Fruit fly (Drosophila melanogaster) whole organism, embryonic: Measurements from ENCODE around the gene foxo.

ENCODE experiments used
- Abd-B ChIP-seq: fragments of 200-800 bp; sonication (Bioruptor generic); optimal IDR thresholded peaks from 2 replicates; lab custom pipeline; 2018; ENCODE audit warnings: missing biosample characterization, mild to moderate bottlenecking, missing genetic modification characterization, moderate library complexity
- Adf1 ChIP-seq: fragments of 200-800 bp; sonication (Bioruptor generic); IDR thresholded peaks from 2 replicates; pipeline ENCODE4 v1.3.6; 2022; ENCODE audit warnings: missing biosample characterization, missing genetic modification characterization
- Asciz ChIP-seq: fragments of 200-800 bp; sonication (Bioruptor generic); optimal IDR thresholded peaks from 2 replicates; lab custom pipeline; 2017; ENCODE audit warnings: missing biosample characterization, mild to moderate bottlenecking, missing genetic modification characterization, missing genetic modification reagents
- Atf-2 ChIP-seq: fragments of 200-800 bp; sonication (Bioruptor generic); optimal IDR thresholded peaks from 2 replicates; lab custom pipeline; 2016; ENCODE audit warnings: missing biosample characterization, missing genetic modification characterization
- CG10147 ChIP-seq: fragments of 200-800 bp; sonication (Bioruptor generic); optimal IDR thresholded peaks from 2 replicates; lab custom pipeline; 2019; ENCODE audit warnings: missing biosample characterization, mild to moderate bottlenecking, missing genetic modification characterization, moderate library complexity
- CG10654 ChIP-seq: fragments of 200-800 bp; sonication (Bioruptor generic); optimal IDR thresholded peaks from 2 replicates; lab custom pipeline; 2016; ENCODE audit warnings: missing biosample characterization, missing genetic modification characterization
- CG11456 ChIP-seq: fragments of 200-800 bp; sonication (Bioruptor generic); IDR thresholded peaks from 3 replicates; pipeline ENCODE4 v1.3.6; 2022; ENCODE audit warnings: missing biosample characterization, missing genetic modification characterization
- CG12104 ChIP-seq: fragments of 200-800 bp; sonication (Bioruptor generic); optimal IDR thresholded peaks from 3 replicates; lab custom pipeline; 2016; ENCODE audit warnings: missing biosample characterization, missing genetic modification characterization
- CG12659 ChIP-seq: fragments of 200-800 bp; sonication (Bioruptor generic); optimal IDR thresholded peaks from 3 replicates; lab custom pipeline; 2017; ENCODE audit warnings: mild to moderate bottlenecking, missing biosample characterization, missing genetic modification reagents, missing genetic modification characterization
- CG12744 ChIP-seq: fragments of 200-800 bp; sonication (Bioruptor generic); optimal IDR thresholded peaks from 2 replicates; lab custom pipeline; 2016; ENCODE audit warnings: missing biosample characterization, missing genetic modification characterization
- CG13424 ChIP-seq: fragments of 200-800 bp; sonication (Bioruptor generic); optimal IDR thresholded peaks from 2 replicates; lab custom pipeline; 2019; ENCODE audit warnings: missing biosample characterization, mild to moderate bottlenecking, missing genetic modification characterization, moderate library complexity
- CG15011 ChIP-seq: fragments of 200-800 bp; sonication (Bioruptor generic); optimal IDR thresholded peaks from 3 replicates; lab custom pipeline; 2018; ENCODE audit warnings: missing biosample characterization, mild to moderate bottlenecking, missing genetic modification characterization
- CG15479 ChIP-seq: fragments of 200-800 bp; sonication (Bioruptor generic); optimal IDR thresholded peaks from 3 replicates; lab custom pipeline; 2019; ENCODE audit warnings: missing biosample characterization, mild to moderate bottlenecking, missing genetic modification characterization, moderate library complexity
- CG16813 ChIP-seq: fragments of 200-800 bp; sonication (Bioruptor generic); IDR thresholded peaks from 3 replicates; pipeline ENCODE4 v1.3.6; 2022; ENCODE audit warnings: missing biosample characterization, missing genetic modification characterization; ENCODE audit not compliant: partially characterized antibody
- CG17359 ChIP-seq: fragments of 200-800 bp; sonication (Bioruptor generic); optimal IDR thresholded peaks from 3 replicates; lab custom pipeline; 2018; ENCODE audit warnings: missing biosample characterization, mild to moderate bottlenecking, missing genetic modification characterization, moderate library complexity
- CG1832 ChIP-seq: fragments of 200-800 bp; sonication (Bioruptor generic); optimal IDR thresholded peaks from 2 replicates; lab custom pipeline; 2017; ENCODE audit warnings: missing biosample characterization, mild to moderate bottlenecking, missing genetic modification characterization, inconsistent platforms
- CG2199 ChIP-seq: fragments of 200-800 bp; sonication (Bioruptor generic); IDR thresholded peaks from 3 replicates; pipeline ENCODE4 v1.3.6; 2022; ENCODE audit warnings: missing biosample characterization, missing genetic modification characterization
- CG2678 ChIP-seq: fragments of 200-800 bp; sonication (Bioruptor generic); optimal IDR thresholded peaks from 3 replicates; lab custom pipeline; 2019; ENCODE audit warnings: missing biosample characterization, mild to moderate bottlenecking, missing genetic modification characterization, moderate library complexity
- CG3407 ChIP-seq: fragments of 200-800 bp; sonication (Bioruptor generic); optimal IDR thresholded peaks from 2 replicates; lab custom pipeline; 2018; ENCODE audit warnings: missing biosample characterization, mild to moderate bottlenecking, missing genetic modification characterization
- CG4707 ChIP-seq: fragments of 200-800 bp; sonication (Bioruptor generic); optimal IDR thresholded peaks from 2 replicates; lab custom pipeline; 2018; ENCODE audit warnings: missing biosample characterization, mild to moderate bottlenecking, missing genetic modification characterization, moderate library complexity
- CG9876 ChIP-seq: fragments of 200-800 bp; sonication (Bioruptor generic); optimal IDR thresholded peaks from 2 replicates; lab custom pipeline; 2016; ENCODE audit warnings: missing biosample characterization, missing genetic modification characterization
- Dad ChIP-seq: fragments of 200-800 bp; sonication (Bioruptor generic); optimal IDR thresholded peaks from 3 replicates; lab custom pipeline; 2016; ENCODE audit warnings: missing biosample characterization, missing genetic modification characterization
- Dref ChIP-seq: fragments of 200-800 bp; sonication (Bioruptor generic); IDR thresholded peaks from 2 replicates; pipeline ENCODE4 v1.3.6; 2022; ENCODE audit warnings: missing biosample characterization, missing genetic modification characterization
- E2f1 ChIP-seq: fragments of 200-800 bp; sonication (Bioruptor generic); IDR thresholded peaks from 2 replicates; pipeline ENCODE4 v1.3.6; 2022; ENCODE audit warnings: missing biosample characterization, missing genetic modification characterization
- Ets97D ChIP-seq: fragments of 200-800 bp; sonication (Bioruptor generic); optimal IDR thresholded peaks from 3 replicates; lab custom pipeline; 2016; ENCODE audit warnings: missing biosample characterization, missing genetic modification characterization
- Hr3 ChIP-seq: fragments of 200-800 bp; sonication (Bioruptor generic); optimal IDR thresholded peaks from 3 replicates; lab custom pipeline; 2016; ENCODE audit warnings: missing biosample characterization, missing genetic modification characterization
- Hr39 ChIP-seq: fragments of >200 bp; optimal IDR thresholded peaks from 2 replicates; lab custom pipeline; 2017
- Jarid2 ChIP-seq: fragments of 200-800 bp; sonication (Bioruptor generic); optimal IDR thresholded peaks from 3 replicates; lab custom pipeline; 2017; ENCODE audit warnings: mild to moderate bottlenecking, missing biosample characterization, missing genetic modification reagents, missing genetic modification characterization
- Mad ChIP-seq: fragments of 200-800 bp; sonication (Bioruptor generic); optimal IDR thresholded peaks from 2 replicates; lab custom pipeline; 2016; ENCODE audit warnings: missing biosample characterization, missing genetic modification characterization
- NC2β ChIP-seq: fragments of 200-800 bp; sonication (Bioruptor generic); optimal IDR thresholded peaks from 2 replicates; lab custom pipeline; 2016; ENCODE audit warnings: missing biosample characterization, missing genetic modification characterization
- Optix ChIP-seq: fragments of 200-800 bp; sonication (Bioruptor generic); IDR thresholded peaks from 3 replicates; pipeline ENCODE4 v1.3.6; 2022; ENCODE audit warnings: missing biosample characterization, missing genetic modification characterization
- Six4 ChIP-seq: fragments of 200-800 bp; sonication (Bioruptor generic); optimal IDR thresholded peaks from 2 replicates; lab custom pipeline; 2016; ENCODE audit warnings: missing biosample characterization, missing genetic modification characterization
- Sry-β ChIP-seq: fragments of 200-800 bp; sonication (Bioruptor generic); optimal IDR thresholded peaks from 2 replicates; lab custom pipeline; 2018; ENCODE audit warnings: missing biosample characterization, mild to moderate bottlenecking, missing genetic modification characterization, moderate library complexity
- Ssrp ChIP-seq: fragments of 200-800 bp; sonication (Bioruptor generic); optimal IDR thresholded peaks from 2 replicates; lab custom pipeline; 2018; ENCODE audit warnings: missing biosample characterization, mild to moderate bottlenecking, missing genetic modification characterization, moderate library complexity
- ci ChIP-seq: fragments of 200-800 bp; sonication (Bioruptor generic); IDR thresholded peaks from 3 replicates; pipeline ENCODE4 v1.3.6; 2022; ENCODE audit warnings: missing biosample characterization, missing genetic modification characterization
- crc ChIP-seq: fragments of 200-800 bp; sonication (Bioruptor generic); optimal IDR thresholded peaks from 2 replicates; lab custom pipeline; 2016; ENCODE audit warnings: missing biosample characterization, missing genetic modification characterization
- esg ChIP-seq: fragments of 200-800 bp; sonication (Bioruptor generic); conservative IDR thresholded peaks from 2 replicates; pipeline ENCODE4 v1.3.6; 2022; ENCODE audit warnings: missing biosample characterization, missing genetic modification characterization
- ewg ChIP-seq: fragments of 200-800 bp; sonication (Bioruptor generic); optimal IDR thresholded peaks from 3 replicates; lab custom pipeline; 2017; ENCODE audit warnings: mild to moderate bottlenecking, missing biosample characterization, missing genetic modification reagents, missing genetic modification characterization
- gcm2 ChIP-seq: fragments of 200-800 bp; sonication (Bioruptor generic); optimal IDR thresholded peaks from 2 replicates; lab custom pipeline; 2016; ENCODE audit warnings: missing biosample characterization, missing genetic modification characterization
- gsb-n ChIP-seq: fragments of 200-800 bp; sonication (Bioruptor generic); optimal IDR thresholded peaks from 3 replicates; lab custom pipeline; 2018; ENCODE audit warnings: missing biosample characterization, mild to moderate bottlenecking, missing genetic modification characterization
- her ChIP-seq: fragments of 200-800 bp; sonication (Bioruptor generic); optimal IDR thresholded peaks from 2 replicates; lab custom pipeline; 2016; ENCODE audit warnings: missing biosample characterization, missing genetic modification characterization
- kah ChIP-seq: fragments of 200-800 bp; sonication (Bioruptor generic); optimal IDR thresholded peaks from 2 replicates; lab custom pipeline; 2018; ENCODE audit warnings: missing biosample characterization, mild to moderate bottlenecking, missing genetic modification characterization
- lilli ChIP-seq: fragments of 200-800 bp; sonication (Bioruptor generic); optimal IDR thresholded peaks from 3 replicates; lab custom pipeline; 2016; ENCODE audit warnings: missing biosample characterization, missing genetic modification characterization
- nerfin-2 ChIP-seq: fragments of 200-800 bp; sonication (Bioruptor generic); IDR thresholded peaks from 2 replicates; pipeline ENCODE4 v1.3.6; 2022; ENCODE audit warnings: missing biosample characterization, missing genetic modification characterization; ENCODE audit not compliant: partially characterized antibody
- nom ChIP-seq: fragments of 200-800 bp; sonication (Bioruptor generic); optimal IDR thresholded peaks from 2 replicates; lab custom pipeline; 2017; ENCODE audit warnings: missing biosample characterization, missing genetic modification characterization, mild to moderate bottlenecking, moderate library complexity, missing genetic modification reagents
- org-1 ChIP-seq: fragments of 200-800 bp; sonication (Bioruptor generic); optimal IDR thresholded peaks from 2 replicates; lab custom pipeline; 2017; ENCODE audit warnings: missing biosample characterization, missing genetic modification characterization
- pros ChIP-seq: fragments of 200-800 bp; sonication (Bioruptor generic); optimal IDR thresholded peaks from 3 replicates; lab custom pipeline; 2019; ENCODE audit warnings: missing biosample characterization, mild to moderate bottlenecking, missing genetic modification characterization, moderate library complexity
- row ChIP-seq: fragments of 200-800 bp; sonication (Bioruptor generic); IDR thresholded peaks from 3 replicates; pipeline ENCODE4 v1.3.6; 2022; ENCODE audit warnings: missing biosample characterization, missing genetic modification characterization
- sens ChIP-seq: fragments of 200-800 bp; sonication (Bioruptor generic); peaks from one replicate; lab custom pipeline; 2016; ENCODE audit warnings: missing biosample characterization, missing genetic modification characterization
- zfh2 ChIP-seq: fragments of 200-800 bp; sonication (Bioruptor generic); optimal IDR thresholded peaks from 2 replicates; lab custom pipeline; 2016; ENCODE audit warnings: missing biosample characterization, missing genetic modification characterization

foxo gene

dm6 chr3R:14053037-14053808 lies 3.5 kb upstream of the foxo start (continued):
- TF ChIP-seq gsb-n (tag; lab: Kevin White, UChicago) (peak; percentile 89), Asciz (GFP tag; lab: Kevin White, UChicago) (peak; percentile 96), Adf1 (peak; percentile 89), CG15011 (GFP tag; lab: Kevin White, UChicago) (peak; percentile 95), her (GFP tag; lab: Kevin White, UChicago) (peak; percentile 64), esg (GFP tag; lab: Robert Waterston, UW) (peak; percentile 97), CG2199 (GFP tag; lab: Robert Waterston, UW) (peak; percentile 97), Optix (peak; percentile 97), Sry-β (GFP tag; lab: Kevin White, UChicago) (peak; percentile 35), gcm2 (GFP tag; lab: Kevin White, UChicago) (peak; percentile 81), ewg (peak; percentile 95), nom (GFP tag; lab: Kevin White, UChicago) (peak; percentile 81), nerfin-2 (GFP tag; lab: Robert Waterston, UW) (no peak), Jarid2 (GFP tag; lab: Kevin White, UChicago) (peak; percentile 87), Hr3 (peak; percentile 97), lilli (GFP tag; lab: Kevin White, UChicago) (peak; percentile 97), CG12744 (GFP tag; lab: Kevin White, UChicago) (peak; percentile 81), Dad (peak; percentile 87), kah (GFP tag; lab: Kevin White, UChicago) (peak; percentile 92), row (GFP tag; lab: Robert Waterston, UW) (peak; percentile 98), CG12659 (peak; percentile 98), sens (peak; percentile 96), CG4707 (GFP tag; lab: Kevin White, UChicago) (peak; percentile 87), CG9876 (GFP tag; lab: Kevin White, UChicago) (peak; percentile 61), Atf-2 (peak; percentile 58), Ssrp (tag; lab: Kevin White, UChicago) (peak; percentile 96), Hr39 (no peak), CG10654 (GFP tag; lab: Kevin White, UChicago) (peak; percentile 94), CG16813 (no peak), CG12104 (GFP tag; lab: Kevin White, UChicago) (peak; percentile 90), pros (no peak), CG17359 (tag; lab: Kevin White, UChicago) (peak; percentile 99), CG13424 (tag; lab: Kevin White, UChicago) (peak; percentile 97), crc (GFP tag; lab: Kevin White, UChicago) (peak; percentile 31), CG3407 (GFP tag; lab: Kevin White, UChicago) (peak; percentile 93), Mad (GFP tag; lab: Kevin White, UChicago) (peak; percentile 90), zfh2 (GFP tag; lab: Kevin White, UChicago) (peak; percentile 93), Abd-B (GFP tag; lab: Kevin White, UChicago) (peak; percentile 97), CG15479 (GFP tag; lab: Kevin White, UChicago) (no peak), CG2678 (tag; lab: Kevin White, UChicago) (peak; percentile 98), Dref (GFP tag; lab: Robert Waterston, UW) (no peak; the same call in 1 of the 2 replicates), CG11456 (GFP tag; lab: Robert Waterston, UW) (peak; percentile 99), Ets97D (peak; percentile 57), E2f1 (GFP tag; lab: Robert Waterston, UW) (peak; percentile 97), NC2β (peak; percentile 45), CG1832 (peak; percentile 32), CG10147 (GFP tag; lab: Kevin White, UChicago) (peak; percentile 98), Six4 (peak; percentile 93), ci (GFP tag; lab: Robert Waterston, UW) (peak; percentile 99), org-1 (GFP tag; lab: Kevin White, UChicago) (peak; percentile 91)
